Worm (Caenorhabditis elegans) whole organism, L4/young adult: Measurements from ENCODE around the gene tbc-14.

ENCODE experiments used
- W03F9.2 ChIP-seq: fragments of 150-350 bp; optimal IDR thresholded peaks from 2 replicates; lab custom pipeline; 2014; ENCODE audit warnings: missing biosample characterization, missing genetic modification characterization
- dao-5 ChIP-seq: sonication (generic microtip); optimal IDR thresholded peaks from 2 replicates; lab custom pipeline; 2016; ENCODE audit warnings: missing genotype, missing genetic modification characterization, moderate library complexity, missing compliant biosample characterization
- him-1 ChIP-seq: sonication (generic microtip); optimal IDR thresholded peaks from 2 replicates; lab custom pipeline; 2016; ENCODE audit warnings: missing genotype, missing genetic modification reagents, missing genetic modification characterization, missing compliant biosample characterization

DNA sequence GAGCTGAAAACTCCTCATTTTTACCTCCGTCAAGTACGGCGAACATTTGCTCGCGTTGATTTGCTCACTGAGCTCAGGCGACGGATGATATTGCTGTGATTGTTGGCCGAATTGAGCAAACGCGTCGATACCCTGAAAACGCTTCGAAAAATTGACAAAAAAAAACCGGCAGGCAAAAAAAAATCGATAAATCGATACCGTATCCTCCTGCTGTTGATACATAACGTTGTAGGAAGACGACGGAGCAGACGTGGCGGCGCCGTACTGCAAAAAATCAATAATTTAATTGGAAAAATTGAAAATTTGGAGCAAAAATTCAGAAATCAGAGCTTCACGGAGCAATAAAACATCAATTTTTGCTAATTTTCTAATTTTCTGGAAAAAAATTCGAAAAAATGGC lies 7.4 kb upstream of the tbc-14 start:
- TF ChIP-seq him-1 (tag; lab: Kevin White, UChicago) = no peak
- no peak for TF ChIP-seq W03F9.2 (tag; lab: Kevin White, UChicago)
- no peak for TF ChIP-seq dao-5 (tag; lab: Kevin White, UChicago)
